Worm (Caenorhabditis elegans) whole organism, L1 larva: ENCODE results near the gene K09D9.14.

Source experiments
- Y116A8C.19 ChIP-seq: sonication (generic microtip); optimal IDR thresholded peaks from 2 replicates; lab custom pipeline; 2016; ENCODE audit warnings: missing compliant biosample characterization, missing genetic modification characterization, borderline replicate concordance
- alr-1 ChIP-seq: fragments of 200-800 bp; sonication (Bioruptor generic); optimal IDR thresholded peaks from 2 replicates; lab custom pipeline; 2018; ENCODE audit warnings: borderline replicate concordance, mild to moderate bottlenecking, missing genetic modification characterization, missing compliant biosample characterization
- aly-2 ChIP-seq: fragments of 150-350 bp; optimal IDR thresholded peaks from 2 replicates; lab custom pipeline; 2014; ENCODE audit warnings: missing biosample characterization, missing genetic modification characterization
- ama-1 ChIP-seq: fragments of 150-350 bp; optimal IDR thresholded peaks from 2 replicates; lab custom pipeline; 2014
- blmp-1 ChIP-seq: fragments of 150-350 bp; optimal IDR thresholded peaks from 2 replicates; lab custom pipeline; 2014; ENCODE audit warnings: missing biosample characterization, missing genetic modification characterization
- ceh-8 ChIP-seq: fragments of 200-800 bp; sonication (Bioruptor generic); optimal IDR thresholded peaks from 2 replicates; lab custom pipeline; 2018; ENCODE audit warnings: mild to moderate bottlenecking, missing genetic modification characterization, moderate library complexity, missing compliant biosample characterization
- ceh-82 ChIP-seq, 3 experiments: fragments of 150-350 bp in 1 of 3; sonication (generic microtip) in 2 of 3; optimal IDR thresholded peaks; 2 replicates each; lab custom pipeline; 2014 to 2017; ENCODE audit warnings: missing biosample characterization in 3 of 3, missing genetic modification characterization in 3 of 3
- ceh-90 ChIP-seq: sonication (generic microtip); optimal IDR thresholded peaks from 2 replicates; lab custom pipeline; 2016; ENCODE audit warnings: missing genetic modification characterization, missing compliant biosample characterization
- dsc-1 ChIP-seq: sonication (generic microtip); optimal IDR thresholded peaks from 2 replicates; lab custom pipeline; 2016; ENCODE audit warnings: mild to moderate bottlenecking, missing genetic modification characterization, missing compliant biosample characterization
- efl-3 ChIP-seq: fragments of 200-800 bp; sonication (Bioruptor generic); optimal IDR thresholded peaks from 2 replicates; lab custom pipeline; 2018; ENCODE audit warnings: mild to moderate bottlenecking, missing genetic modification characterization, missing compliant biosample characterization
- egl-27 ChIP-seq, 2 experiments: fragments of 150-350 bp in 1 of 2; sonication (generic microtip); optimal IDR thresholded peaks; 3 replicates each; lab custom pipeline; 2017 to 2018; ENCODE audit warnings: missing biosample characterization in 2 of 2, missing genetic modification characterization in 2 of 2, missing genetic modification reagents in 2 of 2
- elt-3 ChIP-seq, 6 experiments: fragments of 150-350 bp in 1 of 6; sonication (generic microtip); optimal IDR thresholded peaks; 2 replicates each; lab custom pipeline; 2017 to 2018; ENCODE audit warnings: missing biosample characterization in 6 of 6, missing genetic modification characterization in 6 of 6, inconsistent platforms in 1 of 6
- ets-5 ChIP-seq: fragments of 200-800 bp; sonication (Bioruptor generic); IDR thresholded peaks from 2 replicates; pipeline ENCODE4 v1.3.6; 2022; ENCODE audit warnings: missing genetic modification characterization, missing compliant biosample characterization
- grh-1 ChIP-seq: fragments of 200-800 bp; sonication (Bioruptor generic); IDR thresholded peaks from 2 replicates; pipeline ENCODE4 v1.3.6; 2022; ENCODE audit warnings: missing genetic modification reagents, missing genetic modification characterization, missing compliant biosample characterization
- hlh-17 ChIP-seq: fragments of 200-800 bp; sonication (Bioruptor generic); optimal IDR thresholded peaks from 2 replicates; lab custom pipeline; 2018; ENCODE audit warnings: missing genetic modification characterization, mild to moderate bottlenecking, missing compliant biosample characterization, moderate library complexity, borderline replicate concordance
- lin-14 ChIP-seq: fragments of 200-800 bp; sonication (Bioruptor generic); optimal IDR thresholded peaks from 2 replicates; lab custom pipeline; 2018; ENCODE audit warnings: mild to moderate bottlenecking, missing genetic modification characterization, moderate library complexity, missing compliant biosample characterization
- lin-35 ChIP-seq, 2 experiments: fragments of 150-350 bp; optimal IDR thresholded peaks; 2 replicates each; lab custom pipeline; 2014; ENCODE audit warnings: missing biosample characterization in 2 of 2, missing genetic modification characterization in 2 of 2, missing genetic modification reagents in 2 of 2
- lir-3 ChIP-seq: sonication (generic microtip); optimal IDR thresholded peaks from 2 replicates; lab custom pipeline; 2016; ENCODE audit warnings: mild to moderate bottlenecking, missing genetic modification characterization, moderate library complexity, missing compliant biosample characterization; ENCODE audit not compliant: poor library complexity
- mab-9 ChIP-seq: fragments of 200-800 bp; sonication (Bioruptor generic); IDR thresholded peaks from 2 replicates; pipeline ENCODE4 v1.3.6; 2022; ENCODE audit warnings: missing genetic modification reagents, missing genetic modification characterization, missing compliant biosample characterization
- mdl-1 ChIP-seq, 2 experiments: fragments of 150-350 bp; optimal IDR thresholded peaks; 2 replicates each; lab custom pipeline; 2014 to 2017; ENCODE audit warnings: missing biosample characterization in 2 of 2, missing genetic modification characterization in 2 of 2, inconsistent platforms in 1 of 2
- mep-1 ChIP-seq: fragments of 150-350 bp; optimal IDR thresholded peaks from 2 replicates; lab custom pipeline; 2014; ENCODE audit warnings: missing biosample characterization, missing genetic modification characterization
- nhr-19 ChIP-seq: fragments of 200-800 bp; sonication (Bioruptor generic); conservative IDR thresholded peaks from 2 replicates; pipeline ENCODE4 v1.3.6; 2022; ENCODE audit warnings: missing genetic modification characterization, missing compliant biosample characterization
- nhr-20 ChIP-seq: sonication (generic microtip); optimal IDR thresholded peaks from 2 replicates; lab custom pipeline; 2016; ENCODE audit warnings: mild to moderate bottlenecking, missing genetic modification characterization, missing compliant biosample characterization
- nhr-237 ChIP-seq: fragments of 150-350 bp; optimal IDR thresholded peaks from 2 replicates; lab custom pipeline; 2014; ENCODE audit warnings: missing biosample characterization, missing genetic modification characterization
- nhr-28 ChIP-seq: fragments of 150-350 bp; optimal IDR thresholded peaks from 2 replicates; lab custom pipeline; 2014; ENCODE audit warnings: missing biosample characterization, missing genetic modification characterization
- nhr-71 ChIP-seq: sonication (generic microtip); optimal IDR thresholded peaks from 2 replicates; lab custom pipeline; 2016; ENCODE audit warnings: mild to moderate bottlenecking, missing genetic modification characterization, moderate library complexity, missing compliant biosample characterization
- nhr-84 ChIP-seq: sonication (generic microtip); optimal IDR thresholded peaks from 2 replicates; lab custom pipeline; 2017; ENCODE audit warnings: missing biosample characterization, missing genetic modification characterization
- nhr-85 ChIP-seq: sonication (generic microtip); peaks from one replicate; lab custom pipeline; 2016; ENCODE audit warnings: missing genetic modification characterization, inconsistent platforms, missing compliant biosample characterization
- nhr-90 ChIP-seq: sonication (generic microtip); optimal IDR thresholded peaks from 2 replicates; lab custom pipeline; 2016; ENCODE audit warnings: mild to moderate bottlenecking, missing genetic modification characterization, missing compliant biosample characterization; ENCODE audit not compliant: poor library complexity
- pax-3 ChIP-seq: fragments of 200-800 bp; sonication (Bioruptor generic); optimal IDR thresholded peaks from 2 replicates; lab custom pipeline; 2018; ENCODE audit warnings: mild to moderate bottlenecking, missing genetic modification characterization, moderate library complexity, missing compliant biosample characterization
- pqm-1 ChIP-seq: sonication (generic microtip); optimal IDR thresholded peaks from 3 replicates; lab custom pipeline; 2017; ENCODE audit warnings: missing biosample characterization, missing genetic modification characterization
- rnt-1 ChIP-seq: sonication (generic microtip); optimal IDR thresholded peaks from 2 replicates; lab custom pipeline; 2016; ENCODE audit warnings: mild to moderate bottlenecking, missing genetic modification characterization, moderate library complexity, missing compliant biosample characterization
- snpc-4 ChIP-seq: fragments of 150-350 bp; optimal IDR thresholded peaks from 2 replicates; lab custom pipeline; 2014; ENCODE audit warnings: missing biosample characterization, missing genetic modification characterization
- snu-23 ChIP-seq: sonication (generic microtip); optimal IDR thresholded peaks from 2 replicates; lab custom pipeline; 2016; ENCODE audit warnings: missing genetic modification characterization, missing compliant biosample characterization
- tbx-2 ChIP-seq: sonication (generic microtip); optimal IDR thresholded peaks from 2 replicates; lab custom pipeline; 2016; ENCODE audit warnings: missing genetic modification characterization, missing compliant biosample characterization
- tlp-1 ChIP-seq: fragments of 150-350 bp; optimal IDR thresholded peaks from 2 replicates; lab custom pipeline; 2014; ENCODE audit warnings: missing biosample characterization, missing genetic modification characterization
- unc-30 ChIP-seq: sonication (generic microtip); optimal IDR thresholded peaks from 2 replicates; lab custom pipeline; 2017; ENCODE audit warnings: missing biosample characterization, missing genetic modification characterization
- unc-62 ChIP-seq: fragments of 150-350 bp; optimal IDR thresholded peaks from 2 replicates; lab custom pipeline; 2014; ENCODE audit warnings: missing biosample characterization, missing genetic modification reagents, missing genetic modification characterization
- unc-86 ChIP-seq: sonication (generic microtip); optimal IDR thresholded peaks from 2 replicates; lab custom pipeline; 2016; ENCODE audit warnings: missing genetic modification characterization, missing compliant biosample characterization
- xbp-1 ChIP-seq: sonication (generic microtip); optimal IDR thresholded peaks from 2 replicates; lab custom pipeline; 2016; ENCODE audit warnings: missing genetic modification characterization, missing compliant biosample characterization
- zag-1 ChIP-seq: fragments of 150-350 bp; optimal IDR thresholded peaks from 2 replicates; lab custom pipeline; 2014; ENCODE audit warnings: missing biosample characterization, missing genetic modification characterization
- ztf-11 ChIP-seq, 2 experiments: sonication (generic microtip); optimal IDR thresholded peaks; 2 replicates each; lab custom pipeline; 2016 to 2017; ENCODE audit warnings: missing genetic modification characterization in 2 of 2, missing biosample characterization in 1 of 2, missing compliant biosample characterization in 1 of 2
- ztf-4 ChIP-seq: fragments of 150-350 bp; optimal IDR thresholded peaks from 2 replicates; lab custom pipeline; 2014; ENCODE audit warnings: missing biosample characterization, missing genetic modification characterization

K09D9.14 gene

ce11 chrV:3984178-3984577, 37.5 kb downstream of the K09D9.14 start, which contains the start of gene nlp-29:
nlp-29 (plus strand) TSS chrV:3984425.
- TF ChIP-seq aly-2 (tag; lab: Kevin White, UChicago) (no peak), mdl-1 (tag; optimal IDR thresholded peaks at IDR 0.05; lab: Kevin White, UChicago) (peak in 1 of 2 experiments; percentile 9), lin-35 (GFP tag; optimal IDR thresholded peaks at IDR 0.05; lab: Kevin White, UChicago) (peak in 1 of 2 experiments; percentile 15), nhr-71 (tag; lab: Kevin White, UChicago) (peak; percentile 58), grh-1 (GFP tag; lab: Robert Waterston, UW) (0 out of 2 replicates have a peak, but pooled peaks have one; percentile 24), snu-23 (peak; percentile 50), hlh-17 (GFP tag; lab: Kevin White, UChicago) (no peak), lin-14 (GFP tag; lab: Kevin White, UChicago) (peak; percentile 46), elt-3 (tag; optimal IDR thresholded peaks at IDR 0.05; lab: Kevin White, UChicago) (peak in 1 of 6 experiments; percentile 56), unc-30 (tag; lab: Kevin White, UChicago) (no peak), nhr-20 (tag; lab: Kevin White, UChicago) (peak; percentile 71), zag-1 (tag; lab: Kevin White, UChicago) (no peak), ceh-90 (no peak), nhr-85 (tag; lab: Kevin White, UChicago) (peak; percentile 86), blmp-1 (tag; lab: Kevin White, UChicago) (peak; percentile 87), xbp-1 (tag; lab: Kevin White, UChicago) (no peak)
- TF ChIP-seq, all 84 proteins: peak for 10

ce11 chrV:3981680-3982079, 40.0 kb downstream of the K09D9.14 start, which contains the start of gene nlp-30:
nlp-30 (plus strand) TSS chrV:3981980.
- TF ChIP-seq unc-62 (GFP tag; lab: Kevin White, UChicago): no peak
- no peak for TF ChIP-seq alr-1 (tag; lab: Kevin White, UChicago)
- TF ChIP-seq ceh-8 (GFP tag; lab: Kevin White, UChicago): no peak

ce11 chrV:3980228-3980933, 41.3 kb downstream of the K09D9.14 start:
- no peak for TF ChIP-seq lin-35 (GFP tag; optimal IDR thresholded peaks at IDR 0.05; lab: Kevin White, UChicago)
- no peak for TF ChIP-seq unc-86 (tag; lab: Kevin White, UChicago)
- no peak for TF ChIP-seq unc-62 (GFP tag; lab: Kevin White, UChicago)
- TF ChIP-seq rnt-1 (tag; lab: Kevin White, UChicago): no peak
- no peak for TF ChIP-seq efl-3 (GFP tag; lab: Kevin White, UChicago)
- TF ChIP-seq snpc-4: no peak
- TF ChIP-seq ama-1: no peak
- TF ChIP-seq nhr-237 (tag; lab: Kevin White, UChicago): no peak
- TF ChIP-seq grh-1 (GFP tag; lab: Robert Waterston, UW): no peak
- no peak for TF ChIP-seq ets-5 (GFP tag; lab: Robert Waterston, UW)
- no peak for TF ChIP-seq egl-27 (tag; optimal IDR thresholded peaks at IDR 0.05; lab: Kevin White, UChicago)
- no peak for TF ChIP-seq aly-2 (tag; lab: Kevin White, UChicago)
- no peak for TF ChIP-seq Y116A8C.19
- no peak for TF ChIP-seq mdl-1 (tag; optimal IDR thresholded peaks at IDR 0.05; lab: Kevin White, UChicago)
- TF ChIP-seq pqm-1 (tag; lab: Kevin White, UChicago): no peak
- no peak for TF ChIP-seq mab-9

- no peak for TF ChIP-seq dsc-1 (tag; lab: Kevin White, UChicago)
- peak; percentile 97 for TF ChIP-seq nhr-85 (tag; lab: Kevin White, UChicago)
- no peak for TF ChIP-seq nhr-84 (tag; lab: Kevin White, UChicago)
- peak; percentile 27 for TF ChIP-seq snu-23
- TF ChIP-seq aly-2 (tag; lab: Kevin White, UChicago): no peak
- peak; percentile 73 for TF ChIP-seq lin-14 (GFP tag; lab: Kevin White, UChicago)
- no peak for TF ChIP-seq pax-3
- TF ChIP-seq nhr-90 (tag; lab: Kevin White, UChicago): peak; percentile 29
- TF ChIP-seq nhr-237 (tag; lab: Kevin White, UChicago): peak; percentile 12
- TF ChIP-seq tlp-1 (tag; lab: Kevin White, UChicago): no peak
- TF ChIP-seq mep-1 (tag; lab: Kevin White, UChicago): peak; percentile 10
- TF ChIP-seq nhr-19 (GFP tag; lab: Robert Waterston, UW): 0 out of 2 replicates have a peak, but pooled peaks have one; percentile 29
- peak; percentile 64 to 97 (median 96) for TF ChIP-seq elt-3 (tag; optimal IDR thresholded peaks at IDR 0.05; lab: Kevin White, UChicago)
- TF ChIP-seq blmp-1 (tag; lab: Kevin White, UChicago): peak; percentile 89
- TF ChIP-seq ztf-4 (tag; lab: Kevin White, UChicago): peak; percentile 27
- TF ChIP-seq ceh-82 (tag; optimal IDR thresholded peaks at IDR 0.05; lab: Kevin White, UChicago): no peak
- no peak for TF ChIP-seq snpc-4
- no peak for TF ChIP-seq lir-3
- TF ChIP-seq Y116A8C.19: no peak
- TF ChIP-seq ztf-11 (tag; optimal IDR thresholded peaks at IDR 0.05; lab: Kevin White, UChicago): no peak
- TF ChIP-seq nhr-20 (tag; lab: Kevin White, UChicago): peak; percentile 88
- no peak for TF ChIP-seq nhr-28 (tag; lab: Kevin White, UChicago)
- peak; percentile 27 for TF ChIP-seq tbx-2 (tag; lab: Kevin White, UChicago)
These were observed 41.9 kb downstream of the K09D9.14 start, which contains the start of gene nlp-31 for ce11 chrV:3979819-3980218. nlp-31 (plus strand) TSS chrV:3980055.
